Fruit fly (Drosophila melanogaster): ENCODE measurements around the gene CG42780.

Gene CG42780

dm6 chrX:7305753-7306338 lies 26.1 kb downstream of the CG42780 start (continued):
- 0 out of 2 replicates have a peak, but pooled peaks have one; percentile 12 for TF ChIP-seq CG7372 (GFP tag; IDR thresholded peaks at IDR 0.05)
- peak; percentile 18 for TF ChIP-seq CG12219 (GFP tag; optimal IDR thresholded peaks at IDR 0.05)
- peak; percentile 25; the same call in 1 of the 2 replicates for TF ChIP-seq CG32772 (GFP tag; IDR thresholded peaks at IDR 0.05)
- TF ChIP-seq scrt (GFP tag; optimal IDR thresholded peaks at IDR 0.05): no peak
- TF ChIP-seq Rfx (GFP tag; IDR thresholded peaks at IDR 0.05): peak; percentile 24; the same call in 1 of the 2 replicates
- peak; percentile 55; the same call in 1 of the 2 replicates for TF ChIP-seq CG4360 (GFP tag; IDR thresholded peaks at IDR 0.05)
- no peak for TF ChIP-seq CG4328 (GFP tag; optimal IDR thresholded peaks at IDR 0.05)
- 0 out of 2 replicates have a peak, but pooled peaks have one; percentile 24 for TF ChIP-seq Rx (GFP tag; IDR thresholded peaks at IDR 0.05)
- peak; percentile 72 for TF ChIP-seq CG16815 (GFP tag; optimal IDR thresholded peaks at IDR 0.05)
- no peak for TF ChIP-seq sug (tag; optimal IDR thresholded peaks at IDR 0.05)
- TF ChIP-seq bsh (GFP tag; optimal IDR thresholded peaks at IDR 0.05): peak; percentile 71 to 89
- peak; percentile 59; the same call in 2 of the 3 replicates for TF ChIP-seq CG11093 (GFP tag; IDR thresholded peaks at IDR 0.05)
- peak; percentile 6 for TF ChIP-seq Dip3 (GFP tag; optimal IDR thresholded peaks at IDR 0.05)
- peak; percentile 46 for TF ChIP-seq E2f1 (GFP tag; IDR thresholded peaks at IDR 0.05)
- TF ChIP-seq h (optimal IDR thresholded peaks at IDR 0.05): no peak
- 0 out of 3 replicates have a peak, but pooled peaks have one; percentile 48 for TF ChIP-seq CG3726 (GFP tag; IDR thresholded peaks at IDR 0.05)
- no peak for TF ChIP-seq Atf3 (GFP tag; optimal IDR thresholded peaks at IDR 0.05)
- TF ChIP-seq crol (GFP tag; IDR thresholded peaks at IDR 0.05): peak; percentile 83
- TF ChIP-seq bcd (GFP tag; optimal IDR thresholded peaks at IDR 0.05): peak; percentile 54
- peak; percentile 24 for TF ChIP-seq CG1603 (tag; optimal IDR thresholded peaks at IDR 0.05)
- TF ChIP-seq CG17328 (GFP tag; IDR thresholded peaks at IDR 0.05): peak; percentile 43; the same call in 1 of the 2 replicates
- peak; percentile 50 for TF ChIP-seq ewg (GFP tag; optimal IDR thresholded peaks at IDR 0.05)
- TF ChIP-seq Fer3 (tag; optimal IDR thresholded peaks at IDR 0.05): peak; percentile 39
- no peak for TF ChIP-seq sima (GFP tag; optimal IDR thresholded peaks at IDR 0.05)
- peak; percentile 49 for TF ChIP-seq lab (GFP tag; optimal IDR thresholded peaks at IDR 0.05)
- TF ChIP-seq CG10209 (GFP tag; optimal IDR thresholded peaks at IDR 0.05): peak; percentile 69
- peak; percentile 45 for TF ChIP-seq CG6654 (GFP tag; optimal IDR thresholded peaks at IDR 0.05)
- TF ChIP-seq CG30403 (GFP tag; optimal IDR thresholded peaks at IDR 0.05): peak; percentile 68
- TF ChIP-seq CG10321 (GFP tag; IDR thresholded peaks at IDR 0.05): no peak
- peak; percentile 73 for TF ChIP-seq row (GFP tag; IDR thresholded peaks at IDR 0.05)
- TF ChIP-seq ase (GFP tag; IDR thresholded peaks at IDR 0.05): peak; percentile 53; the same call in 1 of the 3 replicates
- TF ChIP-seq Nf-YC (tag; optimal IDR thresholded peaks at IDR 0.05): peak; percentile 51
- no peak for TF ChIP-seq bowl (GFP tag; IDR thresholded peaks at IDR 0.05)
- TF ChIP-seq nau (GFP tag; optimal IDR thresholded peaks at IDR 0.05): peak; percentile 47
- peak; percentile 40; the same call in 1 of the 2 replicates for TF ChIP-seq CG32532 (GFP tag; IDR thresholded peaks at IDR 0.05)
- TF ChIP-seq amos (GFP tag; IDR thresholded peaks at IDR 0.05; ENCODE audit: partially characterized antibody): no peak
- TF ChIP-seq CG14667 (GFP tag; IDR thresholded peaks at IDR 0.05): no peak
- TF ChIP-seq crc (GFP tag; optimal IDR thresholded peaks at IDR 0.05): no peak
- peak; percentile 51 for TF ChIP-seq Usf (GFP tag; optimal IDR thresholded peaks at IDR 0.05)
- TF ChIP-seq esg (GFP tag; conservative IDR thresholded peaks at IDR 0.05): peak; percentile 53; the same call in 1 of the 2 replicates
- peak; percentile 52 for TF ChIP-seq tin (GFP tag; optimal IDR thresholded peaks at IDR 0.05)
- TF ChIP-seq CG8944 (GFP tag; optimal IDR thresholded peaks at IDR 0.05): peak; percentile 16
- TF ChIP-seq tna (GFP tag; IDR thresholded peaks at IDR 0.05; ENCODE audit: partially characterized antibody): no peak
- no peak for TF ChIP-seq Sry-δ (GFP tag; optimal IDR thresholded peaks at IDR 0.05)
- TF ChIP-seq Bdp1 (GFP tag; optimal IDR thresholded peaks at IDR 0.05): no peak
- TF ChIP-seq CG1602 (GFP tag; optimal IDR thresholded peaks at IDR 0.05): peak; percentile 38
- no peak for TF ChIP-seq NFAT (GFP tag; IDR thresholded peaks at IDR 0.05)
- TF ChIP-seq HLH3B (GFP tag; IDR thresholded peaks at IDR 0.05): 0 out of 2 replicates have a peak, but pooled peaks have one; percentile 32
- no peak for TF ChIP-seq gcm (GFP tag; optimal IDR thresholded peaks at IDR 0.05)
- TF ChIP-seq tap (tag; optimal IDR thresholded peaks at IDR 0.05): no peak
